Worm (Caenorhabditis elegans): ENCODE data around the gene aqp-8.

The aqp-8 gene

ce11 chrX:4685579-4685978 lies 19.2 kb downstream of the aqp-8 start:
- TF ChIP-seq B0035.1 (tag; optimal IDR thresholded peaks at IDR 0.05) (no peak), gei-17 (GFP tag; optimal IDR thresholded peaks at IDR 0.05) (no peak), ets-4 (GFP tag; optimal IDR thresholded peaks at IDR 0.05) (no peak)

DNA sequence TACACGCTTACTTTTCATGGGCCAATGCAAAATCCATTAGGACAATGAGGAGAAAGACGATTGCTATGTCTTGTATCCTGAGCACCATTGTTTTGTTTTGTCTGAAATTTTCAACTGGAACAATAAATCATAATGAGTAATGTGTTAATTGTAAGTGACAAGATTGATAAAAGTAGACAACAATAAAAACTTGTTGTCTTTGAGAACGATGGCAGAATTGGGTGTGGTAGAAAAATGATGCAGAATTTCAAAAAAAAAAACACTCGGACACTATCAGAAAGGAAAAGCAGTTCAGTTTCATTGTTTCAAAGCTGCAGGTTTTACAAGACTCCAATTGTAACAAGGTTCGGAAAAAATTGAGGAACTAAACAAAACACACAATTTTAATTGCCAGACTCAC lies 22.2 kb downstream of the aqp-8 start, which contains the start of gene K02G10.15:
Gene K02G10.15, minus strand, starts transcription at position 101 of the 400 bp plus-strand sequence.
- TF ChIP-seq snpc-3.4 (tag; optimal IDR thresholded peaks at IDR 0.05) (no peak), fkh-3 (tag; optimal IDR thresholded peaks at IDR 0.05) (no peak), egl-44 (GFP tag; IDR thresholded peaks at IDR 0.05) (no peak), ztf-22 (GFP tag; optimal IDR thresholded peaks at IDR 0.05) (no peak), ZK185.1 (tag; optimal IDR thresholded peaks at IDR 0.05; ENCODE audit: poor library complexity, severe bottlenecking) (no peak), ama-1 (optimal IDR thresholded peaks at IDR 0.05) (no peak), ama-1 (GFP tag; optimal IDR thresholded peaks at IDR 0.05) (no peak), hlh-26 (GFP tag; conservative IDR thresholded peaks at IDR 0.05) (no peak), hlh-12 (tag; optimal IDR thresholded peaks at IDR 0.05) (no peak), repo-1 (tag; optimal IDR thresholded peaks at IDR 0.05) (no peak), mxl-1 (tag; optimal IDR thresholded peaks at IDR 0.05) (no peak), C17E4.6 (GFP tag; IDR thresholded peaks at IDR 0.05) (no peak), xnd-1 (tag; optimal IDR thresholded peaks at IDR 0.05) (no peak), bed-1 (GFP tag; IDR thresholded peaks at IDR 0.05) (no peak), F39B2.1 (GFP tag; IDR thresholded peaks at IDR 0.05) (no peak), B0336.3 (GFP tag; IDR thresholded peaks at IDR 0.05) (no peak), unc-130 (GFP tag; optimal IDR thresholded peaks at IDR 0.05) (no peak), attf-3 (GFP tag; conservative IDR thresholded peaks at IDR 0.05) (no peak)

DNA sequence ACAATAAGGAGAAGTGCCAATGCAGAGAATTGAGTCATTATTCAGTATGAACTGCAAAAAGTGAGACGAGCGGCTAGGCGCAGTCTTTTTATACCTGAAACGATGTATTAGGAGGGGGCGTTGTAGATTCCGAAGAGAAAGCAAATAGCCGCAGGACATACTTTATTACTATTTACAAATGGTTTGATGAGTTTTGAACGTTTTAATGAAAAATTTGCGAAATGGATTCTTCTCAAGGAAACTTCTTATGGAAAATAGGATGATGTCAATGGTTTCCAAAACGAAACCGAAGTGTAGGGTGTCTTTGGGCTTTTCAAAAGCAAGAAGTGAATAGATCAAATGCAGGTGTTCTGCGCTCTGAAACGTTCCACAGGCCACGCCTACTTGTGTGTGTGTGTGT lies 26.7 kb downstream of the aqp-8 start, which contains the start of gene flp-11:
Gene flp-11, minus strand, starts transcription at position 101 of the 400 bp plus-strand sequence.
- TF ChIP-seq F33H1.4 (GFP tag; IDR thresholded peaks at IDR 0.05) (no peak), F39B2.1 (GFP tag; IDR thresholded peaks at IDR 0.05) (no peak), aptf-3 (GFP tag; IDR thresholded peaks at IDR 0.05) (no peak), snpc-1.1 (tag; optimal IDR thresholded peaks at IDR 0.05; ENCODE audit: insufficient read depth) (no peak), lag-1 (GFP tag; IDR thresholded peaks at IDR 0.05) (no peak), sdz-38 (tag; optimal IDR thresholded peaks at IDR 0.05) (no peak), ceh-27 (GFP tag; optimal IDR thresholded peaks at IDR 0.05) (no peak), Y67H2A.10 (GFP tag; conservative IDR thresholded peaks at IDR 0.05) (no peak), ets-4 (GFP tag; optimal IDR thresholded peaks at IDR 0.05) (no peak), lin-54 (GFP tag; optimal IDR thresholded peaks at IDR 0.05) (no peak), unc-62 (GFP tag; optimal IDR thresholded peaks at IDR 0.05) (no peak), nfya-2 (GFP tag; IDR thresholded peaks at IDR 0.05) (no peak), egrh-3 (GFP tag; IDR thresholded peaks at IDR 0.05) (no peak), sptf-2 (GFP tag; optimal IDR thresholded peaks at IDR 0.05) (no peak), let-526 (GFP tag; IDR thresholded peaks at IDR 0.05) (no peak), ama-1 (optimal IDR thresholded peaks at IDR 0.05) (no peak), ama-1 (GFP tag; optimal IDR thresholded peaks at IDR 0.05) (no peak), F57A8.1 (GFP tag; optimal IDR thresholded peaks at IDR 0.05) (no peak), B0336.3 (GFP tag; IDR thresholded peaks at IDR 0.05) (no peak), ccch-3 (GFP tag; optimal IDR thresholded peaks at IDR 0.05) (no peak), nhr-120 (GFP tag; IDR thresholded peaks at IDR 0.05) (no peak)
